Fruit fly (Drosophila melanogaster): ENCODE measurements around the gene CG13361.

Gene CG13361

DNA sequence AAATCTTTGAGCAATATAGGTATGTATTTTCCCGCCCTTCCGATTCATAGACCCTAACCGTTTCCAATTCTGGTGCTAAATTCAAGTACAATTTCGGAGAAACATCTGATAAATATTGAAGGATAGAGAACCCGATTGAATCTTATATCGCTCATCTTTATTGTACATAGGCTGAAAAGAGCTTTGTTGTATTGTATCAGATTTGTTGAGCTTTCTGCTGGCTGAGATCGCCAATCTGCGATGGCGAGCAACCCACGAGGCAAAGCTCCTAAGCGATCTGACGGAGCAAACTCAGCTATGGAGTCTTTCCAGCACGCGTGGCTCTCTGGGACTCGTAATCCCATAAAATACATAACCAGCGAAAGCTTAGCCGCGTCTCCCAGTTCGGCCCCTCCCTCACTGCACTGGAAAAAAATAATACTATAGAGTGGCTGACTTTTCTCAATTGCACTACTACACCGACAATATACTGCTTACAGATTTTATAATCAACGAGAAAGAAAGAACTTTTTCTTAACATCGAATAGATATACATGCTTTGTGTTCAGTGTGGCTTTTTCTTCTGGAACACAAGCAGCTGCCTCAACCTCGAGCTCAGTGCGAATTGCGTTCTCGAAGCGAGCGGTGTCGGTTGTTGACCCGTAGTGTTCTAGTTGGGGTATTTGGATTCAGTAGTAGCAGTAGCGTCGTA lies 2.3 kb upstream of the CG13361 start (continued):
- peak; percentile 78 for TF ChIP-seq zf30C (GFP tag; optimal IDR thresholded peaks at IDR 0.05)
- peak; percentile 85 for TF ChIP-seq fu2 (GFP tag; optimal IDR thresholded peaks at IDR 0.05)
- peak in 1 of 2 experiments; percentile 11 for TF ChIP-seq Hr78 (GFP tag; optimal IDR thresholded peaks at IDR 0.05)
- TF ChIP-seq CG12104 (GFP tag; optimal IDR thresholded peaks at IDR 0.05), result peak; percentile 69
- no peak for TF ChIP-seq Hr39 (optimal IDR thresholded peaks at IDR 0.05)
- peak; percentile 63 for TF ChIP-seq CG9876 (GFP tag; optimal IDR thresholded peaks at IDR 0.05)
- peak; percentile 45; the same call in 1 of the 2 replicates for TF ChIP-seq CG10959 (GFP tag; IDR thresholded peaks at IDR 0.05)
- TF ChIP-seq dm (GFP tag; optimal IDR thresholded peaks at IDR 0.05), result peak; percentile 73
- TF ChIP-seq CG18476 (GFP tag; optimal IDR thresholded peaks at IDR 0.05), result peak; percentile 74
- peak; percentile 83 for TF ChIP-seq unpg (GFP tag; optimal IDR thresholded peaks at IDR 0.05)
- TF ChIP-seq CG10147 (GFP tag; optimal IDR thresholded peaks at IDR 0.05), result peak; percentile 86
- TF ChIP-seq tgo (GFP tag; IDR thresholded peaks at IDR 0.05), result peak; percentile 85
- TF ChIP-seq CG7745 (tag; optimal IDR thresholded peaks at IDR 0.05), result no peak
- peak; percentile 68 for TF ChIP-seq oc (tag; optimal IDR thresholded peaks at IDR 0.05)
- no peak for TF ChIP-seq CG8359 (GFP tag; optimal IDR thresholded peaks at IDR 0.05; ENCODE audit: borderline replicate concordance)
- TF ChIP-seq Trl (optimal IDR thresholded peaks at IDR 0.05), result peak in 1 of 2 experiments; percentile 32
- TF ChIP-seq Trl (GFP tag; optimal IDR thresholded peaks at IDR 0.05), result peak; percentile 80
- no peak for TF ChIP-seq hb (GFP tag; IDR thresholded peaks at IDR 0.05; ENCODE audit: partially characterized antibody)
- TF ChIP-seq slou (GFP tag; optimal IDR thresholded peaks at IDR 0.05), result peak; percentile 37
- TF ChIP-seq CG10366 (GFP tag; IDR thresholded peaks at IDR 0.05), result peak; percentile 86
- TF ChIP-seq wor (GFP tag; IDR thresholded peaks at IDR 0.05), result peak; percentile 32; the same call in 1 of the 2 replicates
- TF ChIP-seq dpn (GFP tag; optimal IDR thresholded peaks at IDR 0.05), result peak; percentile 82 to 90
- peak; percentile 89 for TF ChIP-seq Dek (tag; optimal IDR thresholded peaks at IDR 0.05)
- TF ChIP-seq CG4360 (GFP tag; IDR thresholded peaks at IDR 0.05), result peak; percentile 40; the same call in 1 of the 2 replicates
- TF ChIP-seq Atf3 (GFP tag; optimal IDR thresholded peaks at IDR 0.05), result peak; percentile 63
- TF ChIP-seq E2f1 (GFP tag; IDR thresholded peaks at IDR 0.05), result peak; percentile 79
- no peak for TF ChIP-seq knrl (GFP tag; IDR thresholded peaks at IDR 0.05; ENCODE audit: partially characterized antibody)
- TF ChIP-seq CG11085 (GFP tag; IDR thresholded peaks at IDR 0.05), result peak; percentile 84
- TF ChIP-seq BtbVII (GFP tag; optimal IDR thresholded peaks at IDR 0.05), result peak; percentile 89
- peak; percentile 76 for TF ChIP-seq jumu (GFP tag; optimal IDR thresholded peaks at IDR 0.05)
- TF ChIP-seq Bdp1 (GFP tag; optimal IDR thresholded peaks at IDR 0.05), result peak; percentile 72
- no peak for TF ChIP-seq sc (optimal IDR thresholded peaks at IDR 0.05)
- TF ChIP-seq sc (GFP tag; optimal IDR thresholded peaks at IDR 0.05), result peak; percentile 20
- TF ChIP-seq chinmo (GFP tag; IDR thresholded peaks at IDR 0.05; ENCODE audit: partially characterized antibody), result 0 out of 4 replicates have a peak, but pooled peaks have one; percentile 32
- peak; percentile 87 for TF ChIP-seq vfl (GFP tag; optimal IDR thresholded peaks at IDR 0.05)
- TF ChIP-seq dimm (GFP tag; IDR thresholded peaks at IDR 0.05), result peak; percentile 56; the same call in 1 of the 2 replicates
- peak; percentile 81 for TF ChIP-seq corto (GFP tag; optimal IDR thresholded peaks at IDR 0.05)
- TF ChIP-seq CG10654 (GFP tag; optimal IDR thresholded peaks at IDR 0.05), result peak; percentile 68
- TF ChIP-seq psq (GFP tag; optimal IDR thresholded peaks at IDR 0.05), result peak; percentile 24
- TF ChIP-seq CG11696 (GFP tag; IDR thresholded peaks at IDR 0.05), result peak; percentile 70
- peak; percentile 76 for TF ChIP-seq cas (GFP tag; IDR thresholded peaks at IDR 0.05)
- peak; percentile 35 for TF ChIP-seq da (GFP tag; optimal IDR thresholded peaks at IDR 0.05)
- peak; percentile 78 for TF ChIP-seq CG11504 (tag; optimal IDR thresholded peaks at IDR 0.05)
- no peak for TF ChIP-seq hkb (optimal IDR thresholded peaks at IDR 0.05)
- TF ChIP-seq hkb (GFP tag; IDR thresholded peaks at IDR 0.05), result peak; percentile 87
- peak; percentile 67 for TF ChIP-seq kay (GFP tag; optimal IDR thresholded peaks at IDR 0.05)
- TF ChIP-seq inv (GFP tag; IDR thresholded peaks at IDR 0.05; ENCODE audit: partially characterized antibody), result no peak
- TF ChIP-seq Ets65A (GFP tag), result peak; percentile 95
- peak; percentile 72 for TF ChIP-seq CG17612 (GFP tag; IDR thresholded peaks at IDR 0.05)
- peak; percentile 88 for TF ChIP-seq lmd (GFP tag; IDR thresholded peaks at IDR 0.05)
- peak; percentile 16 for TF ChIP-seq gsb-n (tag; optimal IDR thresholded peaks at IDR 0.05)

Data from whole organism, embryonic.